Worm (Caenorhabditis elegans): ENCODE data around the gene C52B9.19.
A peak's percentile ranks its signal among the peaks of the same experiment; 100 is the strongest.

C52B9.19 gene

DNA sequence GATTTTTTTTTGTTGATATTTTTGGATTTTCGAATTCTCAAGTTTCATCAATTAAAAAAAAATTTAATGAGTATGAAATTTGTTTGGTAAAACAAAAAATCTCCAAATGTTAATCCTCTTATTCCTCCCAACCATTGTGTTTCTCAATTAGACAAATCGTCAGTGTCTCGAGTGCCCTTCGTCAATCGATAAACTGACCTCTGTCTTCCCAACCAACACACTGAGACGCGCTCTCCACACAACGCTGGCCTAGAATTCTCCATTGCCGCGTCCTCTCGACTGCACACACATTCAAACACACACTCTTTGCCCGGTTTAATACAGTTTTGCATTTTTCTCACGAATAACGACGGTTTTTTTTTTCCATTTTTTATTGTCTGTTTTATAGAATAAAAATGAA lies 27.6 kb upstream of the C52B9.19 start, which contains the start of gene taf-11.1 (continued):
- TF ChIP-seq unc-62 (GFP tag; optimal IDR thresholded peaks at IDR 0.05) = no peak
- no peak for TF ChIP-seq egl-5 (tag; optimal IDR thresholded peaks at IDR 0.05)
- TF ChIP-seq jun-1 (tag; optimal IDR thresholded peaks at IDR 0.05) = no peak
- peak; percentile 45 for TF ChIP-seq nfya-1 (tag; optimal IDR thresholded peaks at IDR 0.05; ENCODE audit: insufficient read depth)
- peak; percentile 71 for TF ChIP-seq nhr-25 (tag; optimal IDR thresholded peaks at IDR 0.05)
- no peak for TF ChIP-seq ceh-16 (tag; optimal IDR thresholded peaks at IDR 0.05)
- TF ChIP-seq fos-1 (tag; optimal IDR thresholded peaks at IDR 0.05) = no peak
- TF ChIP-seq pha-4 (tag; optimal IDR thresholded peaks at IDR 0.05) = peak; percentile 32
- TF ChIP-seq snpc-4 (tag; optimal IDR thresholded peaks at IDR 0.05) = no peak
- no peak for TF ChIP-seq sea-2 (GFP tag; optimal IDR thresholded peaks at IDR 0.05)
- TF ChIP-seq nhr-67 (tag; optimal IDR thresholded peaks at IDR 0.05) = no peak

DNA sequence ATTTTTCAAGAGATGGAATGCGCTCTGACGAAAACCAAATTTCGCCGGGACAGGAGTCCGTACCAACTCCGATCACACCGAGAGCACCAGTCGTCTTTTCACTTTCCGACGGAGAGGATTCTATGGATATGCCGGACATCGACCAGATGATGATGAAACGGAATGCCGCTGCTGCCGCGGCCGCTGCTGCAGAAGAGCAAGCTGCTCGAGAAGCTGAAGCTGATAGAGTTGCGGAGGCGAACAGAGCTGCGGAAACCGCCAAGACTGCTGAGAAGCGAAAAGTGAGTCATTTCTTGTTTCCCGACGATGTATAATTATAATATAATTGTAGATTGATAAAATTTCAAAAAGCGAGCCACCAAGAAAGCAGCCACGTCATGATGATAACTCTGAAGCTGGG lies 27.0 kb upstream of the C52B9.19 start:
- TF ChIP-seq ceh-16 (tag; optimal IDR thresholded peaks at IDR 0.05) (no peak), pqm-1 (tag; optimal IDR thresholded peaks at IDR 0.05) (no peak), egl-5 (tag; optimal IDR thresholded peaks at IDR 0.05) (no peak), ceh-28 (tag; optimal IDR thresholded peaks at IDR 0.05) (no peak), nhr-11 (tag; optimal IDR thresholded peaks at IDR 0.05) (no peak)

DNA sequence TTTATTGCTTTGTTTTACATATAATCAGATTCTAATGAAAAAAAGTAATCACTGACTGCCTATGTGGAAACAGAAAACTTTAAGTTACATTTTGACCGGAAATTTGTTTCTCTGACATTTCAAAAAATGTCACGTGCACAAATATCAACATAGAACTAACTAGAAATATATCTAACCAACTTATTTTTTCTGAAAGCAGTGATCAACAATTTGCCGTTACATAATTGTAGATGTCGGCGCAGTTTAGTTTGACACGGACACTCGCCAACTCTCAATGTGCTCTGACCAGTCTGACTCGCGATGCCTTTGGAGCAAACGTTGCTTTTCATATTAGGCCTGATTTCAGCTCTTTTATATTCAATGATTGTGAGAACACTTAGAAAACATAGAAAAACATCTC lies 25.6 kb upstream of the C52B9.19 start, which contains the start of gene srv-6:
Gene srv-6, plus strand, starts transcription at position 301 of the 400 bp plus-strand sequence.
- TF ChIP-seq nhr-67 (tag; optimal IDR thresholded peaks at IDR 0.05) (no peak), R02D3.7 (tag; optimal IDR thresholded peaks at IDR 0.05) (no peak), pqm-1 (tag; optimal IDR thresholded peaks at IDR 0.05) (no peak), elt-2 (tag; optimal IDR thresholded peaks at IDR 0.05) (no peak), nhr-77 (tag; optimal IDR thresholded peaks at IDR 0.05) (no peak), nhr-76 (tag; optimal IDR thresholded peaks at IDR 0.05) (no peak), nhr-25 (tag; optimal IDR thresholded peaks at IDR 0.05) (no peak)

DNA sequence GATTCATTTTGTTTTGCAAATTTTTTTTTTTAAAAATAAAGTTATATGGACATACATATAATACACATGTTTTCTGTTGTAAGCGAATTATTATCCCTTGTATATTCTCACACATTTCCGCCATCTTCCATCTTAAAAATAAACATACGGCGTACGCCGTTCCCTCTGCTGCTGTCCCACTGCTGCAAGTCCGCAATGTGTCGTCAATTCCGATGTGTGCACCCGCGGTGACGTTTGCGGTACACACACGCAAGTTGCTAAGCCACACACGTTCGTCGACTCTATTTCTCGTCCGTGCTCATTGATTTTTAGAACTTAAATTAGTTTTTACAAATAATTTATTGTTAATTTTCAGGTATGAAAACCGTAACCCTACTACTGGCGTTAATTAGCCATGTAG lies 22.1 kb upstream of the C52B9.19 start, which contains the start of gene C52B9.4:
Gene C52B9.4, plus strand, starts transcription at position 356 of the 400 bp plus-strand sequence.
- TF ChIP-seq snpc-4 (tag; optimal IDR thresholded peaks at IDR 0.05) (no peak), ceh-28 (tag; optimal IDR thresholded peaks at IDR 0.05) (no peak), nhr-67 (tag; optimal IDR thresholded peaks at IDR 0.05) (no peak), unc-62 (GFP tag; optimal IDR thresholded peaks at IDR 0.05) (no peak), aly-2 (tag; optimal IDR thresholded peaks at IDR 0.05) (no peak), lin-39 (tag; optimal IDR thresholded peaks at IDR 0.05) (no peak), nhr-25 (tag; optimal IDR thresholded peaks at IDR 0.05) (no peak), elt-2 (tag; optimal IDR thresholded peaks at IDR 0.05) (peak; percentile 37), mdl-1 (tag; optimal IDR thresholded peaks at IDR 0.05) (no peak), R02D3.7 (tag; optimal IDR thresholded peaks at IDR 0.05) (no peak), fkh-2 (tag; optimal IDR thresholded peaks at IDR 0.05) (no peak), egl-27 (tag; optimal IDR thresholded peaks at IDR 0.05) (no peak), ztf-4 (tag; optimal IDR thresholded peaks at IDR 0.05) (no peak), ceh-16 (tag; optimal IDR thresholded peaks at IDR 0.05) (no peak), ZK546.5 (tag; optimal IDR thresholded peaks at IDR 0.05) (no peak), nhr-76 (tag; optimal IDR thresholded peaks at IDR 0.05) (no peak), nhr-77 (tag; optimal IDR thresholded peaks at IDR 0.05) (no peak), ceh-9 (tag; optimal IDR thresholded peaks at IDR 0.05) (no peak), pqm-1 (tag; optimal IDR thresholded peaks at IDR 0.05) (no peak), lin-15B (tag; optimal IDR thresholded peaks at IDR 0.05) (peak; percentile 16), nhr-237 (tag; optimal IDR thresholded peaks at IDR 0.05) (no peak), skn-1 (tag; optimal IDR thresholded peaks at IDR 0.05) (no peak), jun-1 (tag; optimal IDR thresholded peaks at IDR 0.05) (peak; percentile 10), pha-4 (tag; optimal IDR thresholded peaks at IDR 0.05) (peak; percentile 62), nhr-43 (tag; optimal IDR thresholded peaks at IDR 0.05; ENCODE audit: poor library complexity, severe bottlenecking) (no peak), nhr-28 (tag; optimal IDR thresholded peaks at IDR 0.05) (no peak), nhr-23 (tag; optimal IDR thresholded peaks at IDR 0.05) (no peak), ama-1 (optimal IDR thresholded peaks at IDR 0.05) (no peak), nhr-12 (tag; optimal IDR thresholded peaks at IDR 0.05) (no peak), unc-39 (tag; optimal IDR thresholded peaks at IDR 0.05) (no peak), elt-1 (tag; optimal IDR thresholded peaks at IDR 0.05) (no peak), fos-1 (tag; optimal IDR thresholded peaks at IDR 0.05) (no peak), nhr-11 (tag; optimal IDR thresholded peaks at IDR 0.05) (no peak), elt-3 (tag; optimal IDR thresholded peaks at IDR 0.05) (no peak), tbx-2 (tag; optimal IDR thresholded peaks at IDR 0.05) (no peak), sea-2 (GFP tag; optimal IDR thresholded peaks at IDR 0.05) (peak; percentile 40), lsy-12 (tag; optimal IDR thresholded peaks at IDR 0.05) (no peak), ceh-82 (tag; optimal IDR thresholded peaks at IDR 0.05) (no peak), mml-1 (tag; optimal IDR thresholded peaks at IDR 0.05) (no peak), nfya-1 (tag; optimal IDR thresholded peaks at IDR 0.05; ENCODE audit: insufficient read depth) (peak; percentile 63), fkh-10 (GFP tag; optimal IDR thresholded peaks at IDR 0.05) (no peak), egl-5 (tag; optimal IDR thresholded peaks at IDR 0.05) (no peak), zag-1 (tag; optimal IDR thresholded peaks at IDR 0.05) (no peak), daf-12 (tag; optimal IDR thresholded peaks at IDR 0.05) (no peak), eor-1 (tag; optimal IDR thresholded peaks at IDR 0.05) (no peak)

All from whole organism, L3 larva.